Fruit fly (Drosophila melanogaster): ENCODE data around the gene Nepl17.

Gene Nepl17

dm6 chr3R:28860582-28860981 lies 12.1 kb upstream of the Nepl17 start:
- TF ChIP-seq ss (GFP tag; optimal IDR thresholded peaks at IDR 0.05): no peak
- no peak for TF ChIP-seq CG10631 (GFP tag; optimal IDR thresholded peaks at IDR 0.05)
- TF ChIP-seq cyc (GFP tag; optimal IDR thresholded peaks at IDR 0.05): no peak
- TF ChIP-seq pdm3 (GFP tag; optimal IDR thresholded peaks at IDR 0.05): no peak
- no peak for TF ChIP-seq CG11762 (GFP tag; optimal IDR thresholded peaks at IDR 0.05; ENCODE audit: insufficient read depth)
- TF ChIP-seq Eip78C (GFP tag): no peak
- TF ChIP-seq topi (GFP tag; optimal IDR thresholded peaks at IDR 0.05): no peak
- no peak for TF ChIP-seq OdsH (GFP tag; optimal IDR thresholded peaks at IDR 0.05)
- peak; percentile 46 for TF ChIP-seq fkh (GFP tag; optimal IDR thresholded peaks at IDR 0.05)
- TF ChIP-seq CG8119 (GFP tag; IDR thresholded peaks at IDR 0.05): no peak
- peak; percentile 12 for TF ChIP-seq dsx (GFP tag; optimal IDR thresholded peaks at IDR 0.05; ENCODE audit: poor library complexity, severe bottlenecking)

dm6 chr3R:28861309-28862157 lies 11.2 kb upstream of the Nepl17 start:
- no peak for TF ChIP-seq fkh (GFP tag; optimal IDR thresholded peaks at IDR 0.05)
- TF ChIP-seq CG15336 (GFP tag; IDR thresholded peaks at IDR 0.05): peak; percentile 44; the same call in 1 of the 2 replicates
- TF ChIP-seq CG6808 (GFP tag; optimal IDR thresholded peaks at IDR 0.05): no peak
- TF ChIP-seq eg (GFP tag; IDR thresholded peaks at IDR 0.05): no peak; the same call in 2 of the 3 replicates
- no peak for TF ChIP-seq Blimp-1 (GFP tag; optimal IDR thresholded peaks at IDR 0.05)
- peak; percentile 26 for TF ChIP-seq dsx (GFP tag; optimal IDR thresholded peaks at IDR 0.05; ENCODE audit: poor library complexity, severe bottlenecking)
- no peak for TF ChIP-seq lz (GFP tag; optimal IDR thresholded peaks at IDR 0.05)
- no peak for TF ChIP-seq CG11294 (GFP tag; IDR thresholded peaks at IDR 0.05)
- peak; percentile 59 for TF ChIP-seq Eip78C (GFP tag)
- peak; percentile 20 for TF ChIP-seq svp (GFP tag)
- no peak for TF ChIP-seq pdm3 (GFP tag; optimal IDR thresholded peaks at IDR 0.05)
- TF ChIP-seq Sox102F (GFP tag; optimal IDR thresholded peaks at IDR 0.05): peak; percentile 2
- TF ChIP-seq Sox15 (GFP tag; optimal IDR thresholded peaks at IDR 0.05): no peak
- TF ChIP-seq Hr39 (GFP tag; optimal IDR thresholded peaks at IDR 0.05): no peak
- TF ChIP-seq Ets21C (GFP tag; optimal IDR thresholded peaks at IDR 0.05): no peak
- TF ChIP-seq net (GFP tag; optimal IDR thresholded peaks at IDR 0.05): no peak
- TF ChIP-seq Ets96B (tag; optimal IDR thresholded peaks at IDR 0.05): no peak
- peak; percentile 30 for TF ChIP-seq Lpt (GFP tag; optimal IDR thresholded peaks at IDR 0.05)
- no peak for TF ChIP-seq esn (GFP tag; optimal IDR thresholded peaks at IDR 0.05)
- TF ChIP-seq Smox (GFP tag; optimal IDR thresholded peaks at IDR 0.05): no peak
- TF ChIP-seq Hr4 (GFP tag; optimal IDR thresholded peaks at IDR 0.05): no peak
- TF ChIP-seq vri (GFP tag; optimal IDR thresholded peaks at IDR 0.05): no peak
- TF ChIP-seq acj6 (GFP tag; optimal IDR thresholded peaks at IDR 0.05): no peak
- TF ChIP-seq fd85E (GFP tag; optimal IDR thresholded peaks at IDR 0.05): peak; percentile 51
- TF ChIP-seq CG16779 (tag; optimal IDR thresholded peaks at IDR 0.05): peak; percentile 38
- peak; percentile 41 for TF ChIP-seq CG9139 (GFP tag; optimal IDR thresholded peaks at IDR 0.05)
- no peak for TF ChIP-seq CG11762 (GFP tag; optimal IDR thresholded peaks at IDR 0.05; ENCODE audit: insufficient read depth)
- no peak for TF ChIP-seq CG32006 (GFP tag; optimal IDR thresholded peaks at IDR 0.05)
- no peak for TF ChIP-seq Gug (GFP tag; IDR thresholded peaks at IDR 0.05)
- no peak for TF ChIP-seq Eip75B (GFP tag; optimal IDR thresholded peaks at IDR 0.05)
- TF ChIP-seq CG11902 (GFP tag; optimal IDR thresholded peaks at IDR 0.05): no peak
- TF ChIP-seq CG6276 (GFP tag; optimal IDR thresholded peaks at IDR 0.05): no peak
- no peak for TF ChIP-seq CG8632 (GFP tag; optimal IDR thresholded peaks at IDR 0.05)
- TF ChIP-seq cyc (GFP tag; optimal IDR thresholded peaks at IDR 0.05): no peak
- no peak for TF ChIP-seq CG6854 (GFP tag; optimal IDR thresholded peaks at IDR 0.05)
- TF ChIP-seq Eip93F (GFP tag; optimal IDR thresholded peaks at IDR 0.05): no peak
- TF ChIP-seq Met (GFP tag; optimal IDR thresholded peaks at IDR 0.05): no peak
- no peak for TF ChIP-seq CG10669 (GFP tag; optimal IDR thresholded peaks at IDR 0.05)
- TF ChIP-seq CG3919 (GFP tag; optimal IDR thresholded peaks at IDR 0.05): peak; percentile 14
- no peak for TF ChIP-seq spab (GFP tag; optimal IDR thresholded peaks at IDR 0.05)
- TF ChIP-seq CG6792 (GFP tag; optimal IDR thresholded peaks at IDR 0.05): no peak
- 0 out of 3 replicates have a peak, but pooled peaks have one; percentile 14 for TF ChIP-seq CG6163 (GFP tag; IDR thresholded peaks at IDR 0.05)
- TF ChIP-seq ss (GFP tag; optimal IDR thresholded peaks at IDR 0.05): peak in 1 of 2 experiments; percentile 16

Data from whole organism, prepupa.